Worm (Caenorhabditis elegans) whole organism, mixed stage, embryonic: ENCODE measurements around the gene prp-6.
A peak's percentile ranks its signal among the peaks of the same experiment; 100 is the strongest.

Experiments used
- ces-1 ChIP-seq: fragments of 150-350 bp; optimal IDR thresholded peaks from 2 replicates; lab custom pipeline; 2014; ENCODE audit warnings: missing biosample characterization, missing genetic modification reagents, missing genetic modification characterization
- elt-1 ChIP-seq: sonication (generic microtip); optimal IDR thresholded peaks from 2 replicates; lab custom pipeline; 2017; ENCODE audit warnings: missing genetic modification characterization, mild to moderate bottlenecking, missing compliant biosample characterization, antibody characterized with exemption, moderate library complexity, borderline replicate concordance; ENCODE audit not compliant: insufficient read depth
- lin-13 ChIP-seq: fragments of 150-350 bp; optimal IDR thresholded peaks from 2 replicates; lab custom pipeline; 2014; ENCODE audit warnings: missing biosample characterization, missing genetic modification characterization
- nhr-12 ChIP-seq: fragments of 150-350 bp; optimal IDR thresholded peaks from 2 replicates; lab custom pipeline; 2014; ENCODE audit warnings: missing biosample characterization, missing genetic modification characterization
- nhr-76 ChIP-seq: sonication (generic microtip); optimal IDR thresholded peaks from 2 replicates; lab custom pipeline; 2017; ENCODE audit warnings: missing biosample characterization, missing genetic modification characterization
- unc-62 ChIP-seq: fragments of 150-350 bp; optimal IDR thresholded peaks from 2 replicates; lab custom pipeline; 2014; ENCODE audit warnings: missing biosample characterization, missing genetic modification reagents, missing genetic modification characterization

DNA sequence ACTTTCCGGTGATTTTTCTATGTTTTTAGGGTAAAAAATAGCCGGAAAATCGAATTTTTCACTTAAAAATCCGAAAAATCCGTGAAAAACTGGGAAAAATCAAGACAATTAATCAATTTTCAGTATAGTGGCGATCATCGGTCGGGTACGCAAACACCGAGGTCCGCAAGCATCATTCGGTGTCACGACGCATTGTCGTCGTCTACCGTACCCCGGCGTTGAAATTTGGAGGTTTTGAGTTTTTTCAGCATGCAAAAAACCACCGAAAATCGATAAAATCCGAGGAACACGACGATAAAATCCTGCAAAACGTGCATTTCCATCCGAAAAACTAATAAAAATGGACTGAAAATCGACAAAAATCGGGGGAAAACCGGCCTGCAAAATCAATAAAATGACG lies 40.5 kb upstream of the prp-6 start:
- TF ChIP-seq elt-1 (tag; lab: Kevin White, UChicago) (no peak), unc-62 (no peak), nhr-76 (tag; lab: Kevin White, UChicago) (no peak), ces-1 (GFP tag; lab: Kevin White, UChicago) (peak; percentile 48), nhr-12 (tag; lab: Kevin White, UChicago) (no peak), lin-13 (tag; lab: Kevin White, UChicago) (no peak)
